Fruit fly (Drosophila melanogaster) whole organism, embryonic: ENCODE data around the gene Desat1.

Experiments used
- Awh ChIP-seq: fragments of 200-800 bp; sonication (Bioruptor generic); IDR thresholded peaks from 2 replicates; pipeline ENCODE4, ENCODE4 v1.3.6; 2022; ENCODE audit warnings: missing biosample characterization, missing genetic modification characterization
- CG10366 ChIP-seq: fragments of 200-800 bp; sonication (Bioruptor generic); IDR thresholded peaks from 2 replicates; pipeline ENCODE4 v1.3.6; 2022; ENCODE audit warnings: missing biosample characterization, missing genetic modification characterization
- CG10543 ChIP-seq: fragments of 200-800 bp; sonication (Bioruptor generic); optimal IDR thresholded peaks from 3 replicates; lab custom pipeline; 2017; ENCODE audit warnings: missing biosample characterization, mild to moderate bottlenecking, missing genetic modification characterization, moderate library complexity
- CG12942 ChIP-seq: fragments of 200-800 bp; sonication (Bioruptor generic); optimal IDR thresholded peaks from 3 replicates; lab custom pipeline; 2016; ENCODE audit warnings: missing biosample characterization, missing genetic modification characterization
- CG13287 ChIP-seq: fragments of 200-800 bp; sonication (Bioruptor generic); IDR thresholded peaks from 2 replicates; pipeline ENCODE4 v1.3.6; 2022; ENCODE audit warnings: missing biosample characterization, missing genetic modification characterization; ENCODE audit not compliant: partially characterized antibody
- CG13775 ChIP-seq: fragments of 200-800 bp; sonication (Bioruptor generic); optimal IDR thresholded peaks from 3 replicates; lab custom pipeline; 2017; ENCODE audit warnings: missing biosample characterization, mild to moderate bottlenecking, missing genetic modification characterization
- CG14710 ChIP-seq: fragments of 200-800 bp; sonication (Bioruptor generic); optimal IDR thresholded peaks from 3 replicates; lab custom pipeline; 2019; ENCODE audit warnings: missing biosample characterization, mild to moderate bottlenecking, missing genetic modification characterization, moderate library complexity
- CG1647 ChIP-seq: fragments of 200-800 bp; sonication (Bioruptor generic); optimal IDR thresholded peaks from 3 replicates; lab custom pipeline; 2016; ENCODE audit warnings: missing biosample characterization, missing genetic modification characterization
- CG17802 ChIP-seq: fragments of 200-800 bp; sonication (Bioruptor generic); optimal IDR thresholded peaks from 2 replicates; lab custom pipeline; 2018; ENCODE audit warnings: missing biosample characterization, mild to moderate bottlenecking, missing genetic modification characterization, moderate library complexity
- CG18262 ChIP-seq: fragments of 200-800 bp; optimal IDR thresholded peaks from 3 replicates; lab custom pipeline; 2019; ENCODE audit warnings: missing biosample characterization, mild to moderate bottlenecking, missing genetic modification characterization, moderate library complexity
- CG33213 ChIP-seq: fragments of 200-800 bp; sonication (Bioruptor generic); optimal IDR thresholded peaks from 3 replicates; lab custom pipeline; 2016; ENCODE audit warnings: missing biosample characterization, missing genetic modification characterization
- CG7357 ChIP-seq: fragments of 200-800 bp; sonication (Bioruptor generic); IDR thresholded peaks from 3 replicates; pipeline ENCODE4 v1.3.6; 2022; ENCODE audit warnings: missing biosample characterization, missing genetic modification characterization
- CG7745 ChIP-seq: fragments of 200-800 bp; sonication (Bioruptor generic); optimal IDR thresholded peaks from 2 replicates; lab custom pipeline; 2018; ENCODE audit warnings: missing biosample characterization, mild to moderate bottlenecking, missing genetic modification characterization, moderate library complexity
- CG7963 ChIP-seq: fragments of 200-800 bp; sonication (Bioruptor generic); IDR thresholded peaks from 3 replicates; pipeline ENCODE4 v1.3.6; 2022; ENCODE audit warnings: missing biosample characterization, missing genetic modification characterization; ENCODE audit not compliant: partially characterized antibody
- CG8281 ChIP-seq: fragments of 200-800 bp; sonication (Bioruptor generic); optimal IDR thresholded peaks from 2 replicates; lab custom pipeline; 2018; ENCODE audit warnings: missing biosample characterization, mild to moderate bottlenecking, missing genetic modification characterization, moderate library complexity
- CG8290 ChIP-seq, 3 experiments: fragments of 200-800 bp; sonication (Bioruptor generic); optimal IDR thresholded peaks; 2 replicates each; lab custom pipeline; 2016 to 2019; ENCODE audit warnings: missing biosample characterization in 3 of 3, missing genetic modification characterization in 3 of 3, mild to moderate bottlenecking in 2 of 3, moderate library complexity in 1 of 3
- CG8388 ChIP-seq: fragments of 200-800 bp; sonication (Bioruptor generic); optimal IDR thresholded peaks from 2 replicates; lab custom pipeline; 2019; ENCODE audit warnings: missing biosample characterization, mild to moderate bottlenecking, missing genetic modification characterization, moderate library complexity
- CG9609 ChIP-seq: fragments of 200-800 bp; sonication (Bioruptor generic); optimal IDR thresholded peaks from 3 replicates; lab custom pipeline; 2016; ENCODE audit warnings: missing biosample characterization, missing genetic modification characterization
- CG9817 ChIP-seq: fragments of 200-800 bp; sonication (Bioruptor generic); optimal IDR thresholded peaks from 2 replicates; lab custom pipeline; 2018; ENCODE audit warnings: missing biosample characterization, mild to moderate bottlenecking, missing genetic modification characterization, moderate library complexity
- CHES-1-like ChIP-seq: fragments of 200-800 bp; sonication (Bioruptor generic); optimal IDR thresholded peaks from 2 replicates; lab custom pipeline; 2016; ENCODE audit warnings: missing biosample characterization, missing genetic modification characterization
- CTCF ChIP-seq: fragments of 200-800 bp; sonication (Bioruptor generic); optimal IDR thresholded peaks from 2 replicates; lab custom pipeline; 2017; ENCODE audit warnings: missing biosample characterization, mild to moderate bottlenecking, missing genetic modification characterization, moderate library complexity
- CkIIα-i1 ChIP-seq: fragments of 200-800 bp; sonication (Bioruptor generic); IDR thresholded peaks from 2 replicates; pipeline ENCODE4 v1.3.6; 2022; ENCODE audit warnings: missing biosample characterization, missing genetic modification characterization
- Deaf1 ChIP-seq: fragments of 200-800 bp; optimal IDR thresholded peaks from 3 replicates; lab custom pipeline; 2019; ENCODE audit warnings: missing biosample characterization, mild to moderate bottlenecking, missing genetic modification characterization, moderate library complexity
- Dip2 ChIP-seq: fragments of 200-800 bp; sonication (Bioruptor generic); IDR thresholded peaks from 2 replicates; pipeline ENCODE4 v1.3.6; 2022; ENCODE audit warnings: missing biosample characterization, missing genetic modification characterization
- Doc2 ChIP-seq: fragments of 200-800 bp; sonication (Bioruptor generic); IDR thresholded peaks from 2 replicates; pipeline ENCODE4 v1.3.6; 2022; ENCODE audit warnings: missing biosample characterization, missing genetic modification characterization
- ERR ChIP-seq: fragments of 200-800 bp; sonication (Bioruptor generic); optimal IDR thresholded peaks from 2 replicates; lab custom pipeline; 2016; ENCODE audit warnings: missing biosample characterization, missing genetic modification characterization
- Fer3 ChIP-seq: fragments of 200-800 bp; sonication (Bioruptor generic); optimal IDR thresholded peaks from 2 replicates; lab custom pipeline; 2018; ENCODE audit warnings: missing biosample characterization, mild to moderate bottlenecking, missing genetic modification characterization, moderate library complexity
- HLH4C ChIP-seq: fragments of 200-800 bp; sonication (Bioruptor generic); IDR thresholded peaks from 3 replicates; pipeline ENCODE4 v1.3.6; 2022; ENCODE audit warnings: missing biosample characterization, missing genetic modification characterization; ENCODE audit not compliant: partially characterized antibody
- Kr ChIP-seq: fragments of 200-800 bp; sonication (Bioruptor generic); optimal IDR thresholded peaks from 2 replicates; lab custom pipeline; 2017; ENCODE audit warnings: missing biosample characterization, mild to moderate bottlenecking, missing genetic modification characterization
- Mad ChIP-seq: fragments of 200-800 bp; sonication (Bioruptor generic); optimal IDR thresholded peaks from 2 replicates; lab custom pipeline; 2016; ENCODE audit warnings: missing biosample characterization, missing genetic modification characterization
- Nf-YC ChIP-seq: fragments of 200-800 bp; optimal IDR thresholded peaks from 3 replicates; lab custom pipeline; 2019; ENCODE audit warnings: missing biosample characterization, mild to moderate bottlenecking, missing genetic modification characterization, moderate library complexity
- NfI ChIP-seq: fragments of 200-800 bp; sonication (Bioruptor generic); optimal IDR thresholded peaks from 3 replicates; lab custom pipeline; 2018; ENCODE audit warnings: missing biosample characterization, mild to moderate bottlenecking, missing genetic modification characterization, moderate library complexity
- Rx ChIP-seq: fragments of 200-800 bp; sonication (Bioruptor generic); IDR thresholded peaks from 2 replicates; pipeline ENCODE4 v1.3.6; 2022; ENCODE audit warnings: missing biosample characterization, missing genetic modification characterization
- Sin3A ChIP-seq: fragments of >200 bp; optimal IDR thresholded peaks from 2 replicates; lab custom pipeline; 2018
- Ssrp ChIP-seq: fragments of 200-800 bp; sonication (Bioruptor generic); optimal IDR thresholded peaks from 2 replicates; lab custom pipeline; 2018; ENCODE audit warnings: missing biosample characterization, mild to moderate bottlenecking, missing genetic modification characterization, moderate library complexity
- Stat92E ChIP-seq, 3 experiments: fragments of >200 bp in 2 of 3; fragments of 200-800 bp in 1 of 3; sonication (Bioruptor generic) in 1 of 3; optimal IDR thresholded peaks; 2 replicates each; lab custom pipeline; 2017 to 2019; ENCODE audit warnings: missing biosample characterization in 3 of 3, missing genetic modification characterization in 3 of 3, mild to moderate bottlenecking in 1 of 3, moderate library complexity in 1 of 3
- YL-1 ChIP-seq: fragments of 200-800 bp; sonication (Bioruptor generic); optimal IDR thresholded peaks from 3 replicates; lab custom pipeline; 2017; ENCODE audit warnings: missing biosample characterization, mild to moderate bottlenecking, missing genetic modification characterization
- ara ChIP-seq: fragments of 200-800 bp; sonication (Bioruptor generic); IDR thresholded peaks from 2 replicates; pipeline ENCODE4 v1.3.6; 2022; ENCODE audit warnings: missing biosample characterization, missing genetic modification characterization
- chn ChIP-seq: fragments of 200-800 bp; sonication (Bioruptor generic); optimal IDR thresholded peaks from 2 replicates; lab custom pipeline; 2016; ENCODE audit warnings: missing biosample characterization, missing genetic modification characterization
- corto ChIP-seq: fragments of 200-800 bp; sonication (Bioruptor generic); optimal IDR thresholded peaks from 2 replicates; lab custom pipeline; 2016; ENCODE audit warnings: missing biosample characterization, mild to moderate bottlenecking, missing genetic modification characterization, moderate library complexity
- dan ChIP-seq: fragments of 200-800 bp; sonication (Bioruptor generic); IDR thresholded peaks from 2 replicates; pipeline ENCODE4 v1.3.6; 2022; ENCODE audit warnings: missing biosample characterization, missing genetic modification characterization
- en ChIP-seq: fragments of 200-800 bp; sonication (Bioruptor generic); optimal IDR thresholded peaks from 2 replicates; lab custom pipeline; 2016; ENCODE audit warnings: missing biosample characterization, missing genetic modification characterization
- gro ChIP-seq: fragments of 200-800 bp; sonication (Bioruptor generic); optimal IDR thresholded peaks from 2 replicates; lab custom pipeline; 2016; ENCODE audit warnings: missing biosample characterization, missing genetic modification characterization
- jigr1 ChIP-seq: fragments of 200-800 bp; sonication (Bioruptor generic); IDR thresholded peaks from 3 replicates; pipeline ENCODE4 v1.3.6; 2022; ENCODE audit warnings: missing biosample characterization, missing genetic modification characterization
- mirr ChIP-seq: fragments of 200-800 bp; sonication (Bioruptor generic); optimal IDR thresholded peaks from 3 replicates; lab custom pipeline; 2018; ENCODE audit warnings: missing biosample characterization, mild to moderate bottlenecking, missing genetic modification characterization
- nerfin-2 ChIP-seq: fragments of 200-800 bp; sonication (Bioruptor generic); IDR thresholded peaks from 2 replicates; pipeline ENCODE4 v1.3.6; 2022; ENCODE audit warnings: missing biosample characterization, missing genetic modification characterization; ENCODE audit not compliant: partially characterized antibody
- pum ChIP-seq: fragments of 200-800 bp; sonication (Bioruptor generic); optimal IDR thresholded peaks from 2 replicates; lab custom pipeline; 2016; ENCODE audit warnings: missing biosample characterization, missing genetic modification characterization
- seq ChIP-seq: fragments of 200-800 bp; sonication (Bioruptor generic); IDR thresholded peaks from 2 replicates; pipeline ENCODE4 v1.3.6; 2022; ENCODE audit warnings: missing biosample characterization, missing genetic modification characterization
- ssp ChIP-seq: fragments of 200-800 bp; sonication (Bioruptor generic); IDR thresholded peaks from 2 replicates; pipeline ENCODE4 v1.3.6; 2022; ENCODE audit warnings: missing biosample characterization, missing genetic modification characterization
- toy ChIP-seq: fragments of 200-800 bp; sonication (Bioruptor generic); IDR thresholded peaks from 2 replicates; pipeline ENCODE4 v1.3.6; 2022; ENCODE audit warnings: missing biosample characterization, missing genetic modification characterization
- trem ChIP-seq: fragments of 200-800 bp; optimal IDR thresholded peaks from 3 replicates; lab custom pipeline; 2019; ENCODE audit warnings: missing biosample characterization, mild to moderate bottlenecking, missing genetic modification characterization, moderate library complexity

Gene Desat1

dm6 chr3R:12431030-12431489 is 8.3 kb upstream of the Desat1 start, which contains the start of gene Prosalpha2 (continued):
- TF ChIP-seq Ssrp (tag; lab: Kevin White, UChicago) (no peak), Deaf1 (tag; lab: Kevin White, UChicago) (no peak), NfI (GFP tag; lab: Kevin White, UChicago) (peak; percentile 43), HLH4C (GFP tag; lab: Robert Waterston, UW) (no peak), CG7745 (tag; lab: Kevin White, UChicago) (no peak), en (no peak), Kr (no peak), Doc2 (GFP tag; lab: Robert Waterston, UW) (no peak), CG18262 (tag; lab: Kevin White, UChicago) (no peak), corto (no peak), CG8290 (GFP tag; optimal IDR thresholded peaks at IDR 0.05; lab: Kevin White, UChicago) (peak; percentile 9), CG8290 (tag; optimal IDR thresholded peaks at IDR 0.05; lab: Kevin White, UChicago) (no peak), trem (tag; lab: Kevin White, UChicago) (peak; percentile 80), Nf-YC (tag; lab: Kevin White, UChicago) (peak; percentile 30), CG13287 (GFP tag; lab: Robert Waterston, UW) (no peak; the same call in 1 of the 2 replicates), CG9609 (no peak), seq (GFP tag; lab: Robert Waterston, UW) (no peak), CG33213 (GFP tag; lab: Kevin White, UChicago) (peak; percentile 5), CG10543 (no peak), CG13775 (GFP tag; lab: Kevin White, UChicago) (peak; percentile 5), pum (GFP tag; lab: Kevin White, UChicago) (no peak), chn (GFP tag; lab: Kevin White, UChicago) (peak; percentile 24), CG9817 (tag; lab: Kevin White, UChicago) (no peak), Fer3 (tag; lab: Kevin White, UChicago) (peak; percentile 1), gro (GFP tag; lab: Kevin White, UChicago) (no peak), dan (no peak), ara (no peak), Awh (GFP tag; lab: Robert Waterston, UW) (no peak), CG14710 (peak; percentile 80), CHES-1-like (GFP tag; lab: Kevin White, UChicago) (no peak), toy (GFP tag; lab: Robert Waterston, UW) (no peak), CG10366 (GFP tag; lab: Robert Waterston, UW) (no peak), CG1647 (GFP tag; lab: Kevin White, UChicago) (no peak), YL-1 (GFP tag; lab: Kevin White, UChicago) (peak; percentile 53), CG12942 (no peak), jigr1 (GFP tag; lab: Robert Waterston, UW) (no peak; the same call in 2 of the 3 replicates), CG8281 (tag; lab: Kevin White, UChicago) (no peak), Sin3A (lab: Kevin White, UChicago) (peak; percentile 66), Stat92E (GFP tag; optimal IDR thresholded peaks at IDR 0.05; lab: Kevin White, UChicago) (no peak), ERR (no peak), CTCF (GFP tag; lab: Kevin White, UChicago) (peak; percentile 9), mirr (GFP tag; lab: Kevin White, UChicago) (no peak), Dip2 (GFP tag; lab: Robert Waterston, UW) (no peak), CG8388 (GFP tag; lab: Kevin White, UChicago) (no peak), nerfin-2 (GFP tag; lab: Robert Waterston, UW) (no peak), CkIIα-i1 (no peak), ssp (GFP tag; lab: Robert Waterston, UW) (peak; percentile 38), Mad (GFP tag; lab: Kevin White, UChicago) (no peak), CG7357 (GFP tag; lab: Robert Waterston, UW) (peak; percentile 93), Rx (GFP tag; lab: Robert Waterston, UW) (no peak), CG17802 (tag; lab: Kevin White, UChicago) (peak; percentile 64), CG7963 (GFP tag; lab: Robert Waterston, UW) (no peak)
